Worm (Caenorhabditis elegans) whole organism, young adult: Measurements from ENCODE around the gene srz-83.
A peak's percentile ranks its signal among the peaks of the same experiment; 100 is the strongest.

Experiments
- B0019.2 ChIP-seq: fragments of 200-800 bp; sonication (Bioruptor generic); conservative IDR thresholded peaks from 2 replicates; pipeline ENCODE4 v1.3.6; 2022; ENCODE audit warnings: missing genetic modification reagents, missing genetic modification characterization, missing compliant biosample characterization
- C17E4.6 ChIP-seq: fragments of 200-800 bp; sonication (Bioruptor generic); IDR thresholded peaks from 2 replicates; pipeline ENCODE4 v1.3.6; 2022; ENCODE audit warnings: missing genetic modification reagents, missing genetic modification characterization, missing compliant biosample characterization
- D2030.7 ChIP-seq: fragments of 200-800 bp; sonication (Bioruptor generic); IDR thresholded peaks from 2 replicates; pipeline ENCODE4 v1.3.6; 2022; ENCODE audit warnings: missing genetic modification reagents, missing genetic modification characterization, missing compliant biosample characterization
- F10E7.11 ChIP-seq: sonication (generic microtip); optimal IDR thresholded peaks from 2 replicates; lab custom pipeline; 2017; ENCODE audit warnings: mild to moderate bottlenecking, missing genetic modification characterization, moderate library complexity, missing compliant biosample characterization
- F22D6.2 ChIP-seq: sonication (generic microtip); optimal IDR thresholded peaks from 2 replicates; lab custom pipeline; 2016; ENCODE audit warnings: mild to moderate bottlenecking, missing genetic modification characterization, missing compliant biosample characterization
- F57A8.1 ChIP-seq: fragments of 200-800 bp; sonication (Bioruptor generic); optimal IDR thresholded peaks from 2 replicates; lab custom pipeline; 2018; ENCODE audit warnings: mild to moderate bottlenecking, missing genetic modification characterization, moderate library complexity, missing compliant biosample characterization
- F57C9.4 ChIP-seq: sonication (generic microtip); optimal IDR thresholded peaks from 2 replicates; lab custom pipeline; 2017; ENCODE audit warnings: mild to moderate bottlenecking, missing genetic modification characterization, missing compliant biosample characterization
- T07F8.4 ChIP-seq: sonication (generic microtip); optimal IDR thresholded peaks from 2 replicates; lab custom pipeline; 2016; ENCODE audit warnings: mild to moderate bottlenecking, missing genetic modification characterization, moderate library complexity, missing compliant biosample characterization
- T26A5.8 ChIP-seq: sonication (generic microtip); optimal IDR thresholded peaks from 2 replicates; lab custom pipeline; 2016; ENCODE audit warnings: missing genetic modification characterization, missing compliant biosample characterization
- Y53F4B.3 ChIP-seq: fragments of 200-800 bp; sonication (Bioruptor generic); IDR thresholded peaks from 2 replicates; pipeline ENCODE4 v1.3.6; 2022; ENCODE audit warnings: missing genetic modification reagents, missing genetic modification characterization, missing compliant biosample characterization
- Y53G8AR.9 ChIP-seq: fragments of 200-800 bp; sonication (Bioruptor generic); conservative IDR thresholded peaks from 2 replicates; pipeline ENCODE4 v1.3.6; 2022; ENCODE audit warnings: missing genetic modification reagents, missing genetic modification characterization, missing compliant biosample characterization
- Y56A3A.18 ChIP-seq: fragments of 200-800 bp; sonication (Bioruptor generic); IDR thresholded peaks from 2 replicates; pipeline ENCODE4 v1.3.6; 2022; ENCODE audit warnings: missing genetic modification reagents, missing genetic modification characterization, missing compliant biosample characterization
- Y79H2A.3 ChIP-seq: fragments of 200-800 bp; sonication (Bioruptor generic); conservative IDR thresholded peaks from 2 replicates; pipeline ENCODE4 v1.3.6; 2022; ENCODE audit warnings: missing genetic modification reagents, missing genetic modification characterization, missing compliant biosample characterization
- aptf-2 ChIP-seq: fragments of 200-800 bp; sonication (Bioruptor generic); conservative IDR thresholded peaks from 2 replicates; pipeline ENCODE4 v1.3.6; 2022; ENCODE audit warnings: missing genetic modification reagents, missing genetic modification characterization, missing compliant biosample characterization
- atf-7 ChIP-seq: sonication (generic microtip); optimal IDR thresholded peaks from 2 replicates; lab custom pipeline; 2017; ENCODE audit warnings: mild to moderate bottlenecking, missing genetic modification characterization, missing compliant biosample characterization
- athp-1 ChIP-seq: sonication (generic microtip); optimal IDR thresholded peaks from 2 replicates; lab custom pipeline; 2017; ENCODE audit warnings: mild to moderate bottlenecking, missing genetic modification characterization, missing compliant biosample characterization
- cebp-1 ChIP-seq, 2 experiments: fragments of 200-800 bp in 1 of 2; sonication (Bioruptor generic) in 1 of 2; sonication (generic microtip) in 1 of 2; IDR thresholded peaks in 1 of 2; optimal IDR thresholded peaks in 1 of 2; 2 replicates each; pipeline versions ENCODE4 v1.3.6 to Lab custom; 2017 to 2022; ENCODE audit warnings: missing compliant biosample characterization in 2 of 2, missing genetic modification characterization in 2 of 2, mild to moderate bottlenecking in 1 of 2, missing genetic modification reagents in 1 of 2, moderate library complexity in 1 of 2
- ceh-100 ChIP-seq: fragments of 200-800 bp; sonication (Bioruptor generic); IDR thresholded peaks from 2 replicates; pipeline ENCODE4 v1.3.6; 2022; ENCODE audit warnings: missing genetic modification reagents, missing genetic modification characterization, missing compliant biosample characterization
- ceh-40 ChIP-seq: fragments of 200-800 bp; sonication (Bioruptor generic); IDR thresholded peaks from 2 replicates; pipeline ENCODE4 v1.3.6; 2022; ENCODE audit warnings: missing genetic modification characterization, missing compliant biosample characterization
- ceh-91 ChIP-seq: fragments of 200-800 bp; sonication (Bioruptor generic); IDR thresholded peaks from 2 replicates; pipeline ENCODE4 v1.3.6; 2022; ENCODE audit warnings: missing genetic modification reagents, missing genetic modification characterization, missing compliant biosample characterization
- chd-7 ChIP-seq: sonication (generic microtip); optimal IDR thresholded peaks from 2 replicates; lab custom pipeline; 2016; ENCODE audit warnings: mild to moderate bottlenecking, missing genetic modification characterization, moderate library complexity, missing compliant biosample characterization
- die-1 ChIP-seq: sonication (generic microtip); optimal IDR thresholded peaks from 2 replicates; lab custom pipeline; 2016; ENCODE audit warnings: missing genotype, mild to moderate bottlenecking, missing genetic modification characterization, missing compliant biosample characterization
- efl-1 ChIP-seq: fragments of 150-350 bp; optimal IDR thresholded peaks from 2 replicates; lab custom pipeline; 2014; ENCODE audit warnings: missing biosample characterization, missing genetic modification reagents, missing genetic modification characterization
- ekl-4 ChIP-seq: fragments of 200-800 bp; sonication (Bioruptor generic); IDR thresholded peaks from 2 replicates; pipeline ENCODE4 v1.3.6; 2022; ENCODE audit warnings: missing genetic modification reagents, missing genetic modification characterization, missing compliant biosample characterization
- ets-4 ChIP-seq: fragments of 200-800 bp; sonication (Bioruptor generic); optimal IDR thresholded peaks from 2 replicates; lab custom pipeline; 2018; ENCODE audit warnings: mild to moderate bottlenecking, missing genetic modification characterization, missing compliant biosample characterization
- gei-17 ChIP-seq: fragments of 200-800 bp; sonication (Bioruptor generic); optimal IDR thresholded peaks from 2 replicates; lab custom pipeline; 2018; ENCODE audit warnings: mild to moderate bottlenecking, missing genetic modification characterization, missing compliant biosample characterization
- hlh-12 ChIP-seq: sonication (generic microtip); optimal IDR thresholded peaks from 2 replicates; lab custom pipeline; 2016; ENCODE audit warnings: missing genetic modification characterization, missing compliant biosample characterization
- lag-1 ChIP-seq: fragments of 200-800 bp; sonication (Bioruptor generic); IDR thresholded peaks from 2 replicates; pipeline ENCODE4 v1.3.6; 2022; ENCODE audit warnings: missing genetic modification reagents, missing genetic modification characterization, missing compliant biosample characterization
- lin-26 ChIP-seq: fragments of 200-800 bp; sonication (Bioruptor generic); IDR thresholded peaks from 2 replicates; pipeline ENCODE4 v1.3.6; 2022; ENCODE audit warnings: missing genetic modification reagents, missing genetic modification characterization, missing compliant biosample characterization
- lin-40 ChIP-seq: sonication (generic microtip); optimal IDR thresholded peaks from 2 replicates; lab custom pipeline; 2016; ENCODE audit warnings: missing genetic modification characterization, mild to moderate bottlenecking, missing compliant biosample characterization, missing genotype, missing genetic modification reagents
- lir-1 ChIP-seq: fragments of 200-800 bp; sonication (Bioruptor generic); conservative IDR thresholded peaks from 2 replicates; pipeline ENCODE4 v1.3.6; 2022; ENCODE audit warnings: missing genetic modification reagents, missing genetic modification characterization, missing compliant biosample characterization
- lsl-1 ChIP-seq: fragments of 200-800 bp; sonication (Bioruptor generic); optimal IDR thresholded peaks from 2 replicates; lab custom pipeline; 2018; ENCODE audit warnings: mild to moderate bottlenecking, missing genetic modification characterization, moderate library complexity, missing compliant biosample characterization
- madf-10 ChIP-seq: sonication (generic microtip); optimal IDR thresholded peaks from 2 replicates; lab custom pipeline; 2016; ENCODE audit warnings: mild to moderate bottlenecking, missing genetic modification characterization, missing compliant biosample characterization
- madf-3 ChIP-seq: fragments of 200-800 bp; sonication (Bioruptor generic); IDR thresholded peaks from 2 replicates; pipeline ENCODE4 v1.3.6; 2022; ENCODE audit warnings: missing genetic modification reagents, missing genetic modification characterization, missing compliant biosample characterization
- madf-6 ChIP-seq: fragments of 200-800 bp; sonication (Bioruptor generic); IDR thresholded peaks from 2 replicates; pipeline ENCODE4 v1.3.6; 2022; ENCODE audit warnings: missing genetic modification reagents, missing genetic modification characterization, missing compliant biosample characterization
- nhr-90 ChIP-seq: sonication (generic microtip); optimal IDR thresholded peaks from 2 replicates; lab custom pipeline; 2016; ENCODE audit warnings: missing genotype, mild to moderate bottlenecking, missing genetic modification characterization, missing compliant biosample characterization
- rec-8 ChIP-seq, 2 experiments: sonication (generic microtip); optimal IDR thresholded peaks; 2 replicates each; lab custom pipeline; 2016; ENCODE audit warnings: mild to moderate bottlenecking in 2 of 2, missing genetic modification characterization in 2 of 2, missing genetic modification reagents in 2 of 2, missing genotype in 2 of 2, missing biosample characterization in 1 of 2, missing compliant biosample characterization in 1 of 2, moderate library complexity in 1 of 2
- sea-2 ChIP-seq: fragments of 200-800 bp; sonication (Bioruptor generic); IDR thresholded peaks from 2 replicates; pipeline ENCODE4 v1.3.6; 2022; ENCODE audit warnings: missing genetic modification characterization, missing compliant biosample characterization
- snpc-1.1 ChIP-seq: sonication (generic microtip); optimal IDR thresholded peaks from 2 replicates; lab custom pipeline; 2017; ENCODE audit warnings: missing genetic modification characterization, mild to moderate bottlenecking, missing compliant biosample characterization, antibody characterized with exemption, moderate library complexity, missing genotype, missing genetic modification reagents; ENCODE audit not compliant: insufficient read depth
- snpc-1.3 ChIP-seq: sonication (generic microtip); optimal IDR thresholded peaks from 2 replicates; lab custom pipeline; 2017; ENCODE audit warnings: missing genetic modification characterization, mild to moderate bottlenecking, missing compliant biosample characterization, antibody characterized with exemption, moderate library complexity, missing genotype, missing genetic modification reagents; ENCODE audit not compliant: insufficient read depth
- tbp1 ChIP-seq: fragments of 200-800 bp; sonication (Bioruptor generic); optimal IDR thresholded peaks from 2 replicates; lab custom pipeline; 2018; ENCODE audit warnings: mild to moderate bottlenecking, missing genetic modification characterization, missing compliant biosample characterization
- tlf-1 ChIP-seq: fragments of 200-800 bp; sonication (Bioruptor generic); optimal IDR thresholded peaks from 2 replicates; lab custom pipeline; 2018; ENCODE audit warnings: mild to moderate bottlenecking, missing genetic modification characterization, missing compliant biosample characterization
- unc-62 ChIP-seq: fragments of 150-350 bp; optimal IDR thresholded peaks from 2 replicates; lab custom pipeline; 2014; ENCODE audit warnings: missing biosample characterization, missing genetic modification reagents, missing genetic modification characterization
- ztf-18 ChIP-seq: sonication (generic microtip); optimal IDR thresholded peaks from 2 replicates; lab custom pipeline; 2016; ENCODE audit warnings: missing genotype, mild to moderate bottlenecking, missing genetic modification characterization, missing compliant biosample characterization
- ztf-25 ChIP-seq: fragments of 200-800 bp; sonication (Bioruptor generic); IDR thresholded peaks from 2 replicates; pipeline ENCODE4 v1.3.6; 2022; ENCODE audit warnings: missing genetic modification reagents, missing genetic modification characterization, missing compliant biosample characterization
- ztf-28 ChIP-seq: fragments of 200-800 bp; sonication (Bioruptor generic); IDR thresholded peaks from 2 replicates; pipeline ENCODE4 v1.3.6; 2022; ENCODE audit warnings: missing genetic modification reagents, missing genetic modification characterization, missing compliant biosample characterization

srz-83 gene

ce11 chrIV:3551777-3552462, 47.7 kb downstream of the srz-83 start:
- TF ChIP-seq die-1 (peak; percentile 85), unc-62 (GFP tag; lab: Kevin White, UChicago) (no peak), snpc-1.3 (tag; lab: Kevin White, UChicago) (peak; percentile 7), hlh-12 (tag; lab: Kevin White, UChicago) (peak; percentile 0), madf-10 (tag; lab: Kevin White, UChicago) (peak; percentile 52), rec-8 (tag; optimal IDR thresholded peaks at IDR 0.05; lab: Kevin White, UChicago) (peak; percentile 36 to 72), C17E4.6 (GFP tag; lab: Robert Waterston, UW) (no peak), Y79H2A.3 (GFP tag; lab: Robert Waterston, UW) (no peak), D2030.7 (peak; percentile 57; the same call in 1 of the 2 replicates), cebp-1 (GFP tag; IDR thresholded peaks at IDR 0.05; lab: Robert Waterston, UW) (peak; percentile 40; the same call in 1 of the 2 replicates), cebp-1 (tag; optimal IDR thresholded peaks at IDR 0.05; lab: Kevin White, UChicago) (no peak), efl-1 (GFP tag; lab: Kevin White, UChicago) (no peak), sea-2 (GFP tag; lab: Robert Waterston, UW) (no peak), lag-1 (GFP tag; lab: Robert Waterston, UW) (no peak), gei-17 (GFP tag; lab: Kevin White, UChicago) (peak; percentile 0), ztf-28 (GFP tag; lab: Robert Waterston, UW) (no peak), athp-1 (tag; lab: Kevin White, UChicago) (peak; percentile 73), lin-40 (tag; lab: Kevin White, UChicago) (no peak), atf-7 (tag; lab: Kevin White, UChicago) (peak; percentile 50), tbp1 (GFP tag; lab: Kevin White, UChicago) (peak; percentile 96), lin-26 (GFP tag; lab: Robert Waterston, UW) (peak; percentile 93), ets-4 (GFP tag; lab: Kevin White, UChicago) (no peak), nhr-90 (tag; lab: Kevin White, UChicago) (peak; percentile 84), F57A8.1 (GFP tag; lab: Kevin White, UChicago) (no peak), lsl-1 (GFP tag; lab: Kevin White, UChicago) (peak; percentile 31), madf-3 (no peak), T07F8.4 (tag; lab: Kevin White, UChicago) (peak; percentile 71), T26A5.8 (tag; lab: Kevin White, UChicago) (peak; percentile 37), F22D6.2 (tag; lab: Kevin White, UChicago) (no peak), F57C9.4 (tag; lab: Kevin White, UChicago) (no peak), madf-6 (GFP tag; lab: Robert Waterston, UW) (0 out of 2 replicates have a peak, but pooled peaks have one; percentile 47), B0019.2 (no peak), chd-7 (tag; lab: Kevin White, UChicago) (peak; percentile 59), ceh-91 (GFP tag; lab: Robert Waterston, UW) (no peak), ceh-40 (GFP tag; lab: Robert Waterston, UW) (no peak), snpc-1.1 (peak; percentile 28), F10E7.11 (no peak), ekl-4 (no peak), Y53F4B.3 (GFP tag; lab: Robert Waterston, UW) (no peak), aptf-2 (GFP tag; lab: Robert Waterston, UW) (no peak), Y53G8AR.9 (GFP tag; lab: Robert Waterston, UW) (peak; percentile 58; the same call in 1 of the 2 replicates), ztf-25 (GFP tag; lab: Robert Waterston, UW) (peak; percentile 59; the same call in 1 of the 2 replicates), ceh-100 (GFP tag; lab: Robert Waterston, UW) (peak; percentile 22; the same call in 1 of the 2 replicates), lir-1 (GFP tag; lab: Robert Waterston, UW) (no peak), tlf-1 (GFP tag; lab: Kevin White, UChicago) (no peak), Y56A3A.18 (GFP tag; lab: Robert Waterston, UW) (peak; percentile 69; the same call in 1 of the 2 replicates), ztf-18 (peak; percentile 51)
